Worm (Caenorhabditis elegans): Measurements from ENCODE around the gene frpr-9.
A peak's percentile ranks its signal among the peaks of the same experiment; 100 is the strongest.

The frpr-9 gene

ce11 chrV:10998797-10999196 is 6.9 kb downstream of the frpr-9 start, which contains the start of gene F53B7.7:
Gene F53B7.7 (plus strand): TSS chrV:10999097.
- TF ChIP-seq ttx-3 (tag; optimal IDR thresholded peaks at IDR 0.05) (no peak), K09A11.1 (tag; optimal IDR thresholded peaks at IDR 0.05; ENCODE audit: insufficient read depth) (no peak), hlh-8 (tag; optimal IDR thresholded peaks at IDR 0.05) (no peak), sox-2 (GFP tag; IDR thresholded peaks at IDR 0.05) (no peak), Y22D7AL.16 (tag; optimal IDR thresholded peaks at IDR 0.05) (no peak), tbx-2 (tag; optimal IDR thresholded peaks at IDR 0.05) (no peak), mec-3 (tag; optimal IDR thresholded peaks at IDR 0.05; ENCODE audit: borderline replicate concordance) (no peak), pat-9 (tag; optimal IDR thresholded peaks at IDR 0.05) (no peak), elt-4 (tag; optimal IDR thresholded peaks at IDR 0.05) (no peak), ceh-45 (GFP tag; IDR thresholded peaks at IDR 0.05) (no peak), syd-9 (tag; optimal IDR thresholded peaks at IDR 0.05) (no peak), tbx-7 (tag; optimal IDR thresholded peaks at IDR 0.05) (no peak), lim-6 (tag; optimal IDR thresholded peaks at IDR 0.05) (no peak), npax-4 (tag; optimal IDR thresholded peaks at IDR 0.05) (no peak), K02D7.2 (tag; optimal IDR thresholded peaks at IDR 0.05) (no peak), ceh-2 (tag; optimal IDR thresholded peaks at IDR 0.05) (no peak), pqm-1 (tag; optimal IDR thresholded peaks at IDR 0.05) (no peak), unc-86 (tag; optimal IDR thresholded peaks at IDR 0.05) (no peak), gmeb-2 (tag; optimal IDR thresholded peaks at IDR 0.05) (no peak)

ce11 chrV:11000650-11001049 is 8.8 kb downstream of the frpr-9 start, which contains the start of gene isy-1:
Gene isy-1 (minus strand): TSS chrV:11000699.
- TF ChIP-seq nfya-1 (tag; optimal IDR thresholded peaks at IDR 0.05) (peak; percentile 37), lin-11 (tag; optimal IDR thresholded peaks at IDR 0.05) (no peak), ceh-31 (tag; optimal IDR thresholded peaks at IDR 0.05) (peak; percentile 47), C08G9.2 (tag; optimal IDR thresholded peaks at IDR 0.05) (no peak), hlh-15 (tag; optimal IDR thresholded peaks at IDR 0.05) (no peak), ceh-24 (tag; optimal IDR thresholded peaks at IDR 0.05) (no peak), tbx-2 (tag; optimal IDR thresholded peaks at IDR 0.05) (no peak), lim-6 (tag; optimal IDR thresholded peaks at IDR 0.05) (no peak), unc-42 (tag; optimal IDR thresholded peaks at IDR 0.05) (peak; percentile 92), ceh-48 (tag; optimal IDR thresholded peaks at IDR 0.05) (no peak), ztf-16 (tag; optimal IDR thresholded peaks at IDR 0.05) (no peak), pag-3 (tag; optimal IDR thresholded peaks at IDR 0.05; ENCODE audit: borderline replicate concordance) (no peak), ahr-1 (tag; optimal IDR thresholded peaks at IDR 0.05) (no peak)

- TF ChIP-seq ets-4 (tag; optimal IDR thresholded peaks at IDR 0.05): no peak
- TF ChIP-seq hlh-6 (tag; optimal IDR thresholded peaks at IDR 0.05): no peak
- no peak for TF ChIP-seq hlh-8 (tag; optimal IDR thresholded peaks at IDR 0.05)
- TF ChIP-seq ceh-9 (tag; optimal IDR thresholded peaks at IDR 0.05): no peak
- no peak for TF ChIP-seq lin-11 (tag; optimal IDR thresholded peaks at IDR 0.05)
- no peak for TF ChIP-seq sox-4 (tag; optimal IDR thresholded peaks at IDR 0.05)
- TF ChIP-seq pha-4 (tag; optimal IDR thresholded peaks at IDR 0.05): no peak
- no peak for TF ChIP-seq C38D4.7 (GFP tag; optimal IDR thresholded peaks at IDR 0.05)
- TF ChIP-seq gmeb-2 (tag; optimal IDR thresholded peaks at IDR 0.05): no peak
- TF ChIP-seq madf-2 (tag; optimal IDR thresholded peaks at IDR 0.05): no peak
- TF ChIP-seq F13H6.1 (tag; optimal IDR thresholded peaks at IDR 0.05): no peak
- no peak for TF ChIP-seq mec-3 (tag; optimal IDR thresholded peaks at IDR 0.05; ENCODE audit: borderline replicate concordance)
- TF ChIP-seq unc-86 (tag; optimal IDR thresholded peaks at IDR 0.05): no peak
- no peak for TF ChIP-seq hlh-30 (tag; optimal IDR thresholded peaks at IDR 0.05; ENCODE audit: insufficient read depth)
- no peak for TF ChIP-seq elt-4 (tag; optimal IDR thresholded peaks at IDR 0.05)
- no peak for TF ChIP-seq nhr-11 (tag; optimal IDR thresholded peaks at IDR 0.05)
- no peak for TF ChIP-seq ztf-16 (tag; optimal IDR thresholded peaks at IDR 0.05)
These were observed 10.5 kb downstream of the frpr-9 start, which contains the start of gene F53B7.4 for ce11 chrV:11002434-11002833. Gene F53B7.4 (minus strand): TSS chrV:11002534.
